Fruit fly (Drosophila melanogaster): ENCODE data around the gene CG6763.

Gene CG6763

dm6 chr3R:23295360-23295772, 11.6 kb downstream of the CG6763 start (continued):
- TF ChIP-seq fd96Cb (tag; optimal IDR thresholded peaks at IDR 0.05) (no peak), B-H1 (GFP tag; IDR thresholded peaks at IDR 0.05) (no peak; the same call in 2 of the 3 replicates), exex (tag; optimal IDR thresholded peaks at IDR 0.05) (peak; percentile 22), CG10654 (GFP tag; optimal IDR thresholded peaks at IDR 0.05) (no peak), CG5953 (GFP tag; IDR thresholded peaks at IDR 0.05) (no peak), CG33557 (GFP tag; optimal IDR thresholded peaks at IDR 0.05) (peak; percentile 32), CG6689 (GFP tag; IDR thresholded peaks at IDR 0.05) (peak; percentile 25; the same call in 1 of the 2 replicates), yki (optimal IDR thresholded peaks at IDR 0.05) (peak; percentile 1), ham (GFP tag; IDR thresholded peaks at IDR 0.05) (no peak), tap (tag; optimal IDR thresholded peaks at IDR 0.05) (no peak), sug (tag; optimal IDR thresholded peaks at IDR 0.05) (peak; percentile 59), sob (GFP tag; IDR thresholded peaks at IDR 0.05) (peak; percentile 60), CG4854 (GFP tag; optimal IDR thresholded peaks at IDR 0.05) (no peak), CG14441 (GFP tag; IDR thresholded peaks at IDR 0.05) (no peak), CG11560 (tag; IDR thresholded peaks at IDR 0.05) (no peak), CG17328 (GFP tag; IDR thresholded peaks at IDR 0.05) (peak; percentile 42; the same call in 1 of the 2 replicates), pros (GFP tag; optimal IDR thresholded peaks at IDR 0.05) (peak; percentile 95), CG17829 (tag; optimal IDR thresholded peaks at IDR 0.05) (peak; percentile 49), Aef1 (GFP tag; IDR thresholded peaks at IDR 0.05) (no peak), ci (GFP tag; IDR thresholded peaks at IDR 0.05) (peak; percentile 83), CG12219 (GFP tag; optimal IDR thresholded peaks at IDR 0.05) (peak; percentile 31), Nf-YC (tag; optimal IDR thresholded peaks at IDR 0.05) (peak; percentile 98), Adf1 (GFP tag; IDR thresholded peaks at IDR 0.05) (peak; percentile 66; the same call in 1 of the 2 replicates), CTCF (GFP tag; optimal IDR thresholded peaks at IDR 0.05) (no peak), gt (GFP tag; IDR thresholded peaks at IDR 0.05) (no peak), Hr78 (GFP tag; optimal IDR thresholded peaks at IDR 0.05) (no peak), CG11085 (GFP tag; IDR thresholded peaks at IDR 0.05) (no peak), Med (GFP tag) (peak; percentile 89), Jarid2 (GFP tag; optimal IDR thresholded peaks at IDR 0.05) (peak; percentile 98), CG8478 (optimal IDR thresholded peaks at IDR 0.05) (peak; percentile 91), Poxn (GFP tag; IDR thresholded peaks at IDR 0.05) (no peak), Hmx (GFP tag; optimal IDR thresholded peaks at IDR 0.05) (no peak), sd (tag; optimal IDR thresholded peaks at IDR 0.05) (peak; percentile 100), her (GFP tag; optimal IDR thresholded peaks at IDR 0.05) (peak; percentile 39), CG8924 (tag; optimal IDR thresholded peaks at IDR 0.05) (peak; percentile 49), CHES-1-like (GFP tag; optimal IDR thresholded peaks at IDR 0.05) (no peak), Dad (GFP tag; optimal IDR thresholded peaks at IDR 0.05) (no peak), CG30020 (tag; optimal IDR thresholded peaks at IDR 0.05) (no peak), unc-4 (GFP tag; IDR thresholded peaks at IDR 0.05; ENCODE audit: partially characterized antibody) (peak; percentile 25; the same call in 1 of the 2 replicates), crol (GFP tag; IDR thresholded peaks at IDR 0.05) (no peak), CG10565 (GFP tag; optimal IDR thresholded peaks at IDR 0.05) (no peak), psq (GFP tag; optimal IDR thresholded peaks at IDR 0.05) (no peak), Ets65A (GFP tag) (no peak), CG6175 (GFP tag; IDR thresholded peaks at IDR 0.05) (no peak), CG8281 (tag; optimal IDR thresholded peaks at IDR 0.05) (no peak), CG1647 (GFP tag; optimal IDR thresholded peaks at IDR 0.05) (no peak), seq (GFP tag; IDR thresholded peaks at IDR 0.05) (no peak; the same call in 1 of the 2 replicates), CG2199 (GFP tag; IDR thresholded peaks at IDR 0.05) (peak; percentile 81; the same call in 1 of the 3 replicates), CG42726 (GFP tag; IDR thresholded peaks at IDR 0.05; ENCODE audit: partially characterized antibody) (no peak), CG13296 (GFP tag; optimal IDR thresholded peaks at IDR 0.05) (peak; percentile 19), CG17359 (tag; optimal IDR thresholded peaks at IDR 0.05) (peak; percentile 8), ash1 (GFP tag; optimal IDR thresholded peaks at IDR 0.05) (peak; percentile 37), NK7.1 (GFP tag; optimal IDR thresholded peaks at IDR 0.05) (no peak)

Measured in whole organism, embryonic.